Worm (Caenorhabditis elegans) whole organism, L2 larva: ENCODE results near the gene npax-4.

Experiments used
- C34F6.9 ChIP-seq: fragments of 150-350 bp; optimal IDR thresholded peaks from 2 replicates; lab custom pipeline; 2014; ENCODE audit warnings: missing biosample characterization, missing genetic modification characterization
- F13H6.1 ChIP-seq: sonication (generic microtip); optimal IDR thresholded peaks from 2 replicates; lab custom pipeline; 2016; ENCODE audit warnings: missing genetic modification characterization, missing compliant biosample characterization
- R02D3.7 ChIP-seq: fragments of 150-350 bp; optimal IDR thresholded peaks from 2 replicates; lab custom pipeline; 2014; ENCODE audit warnings: missing biosample characterization, missing genetic modification characterization
- Y55F3AM.14 ChIP-seq: fragments of 200-800 bp; sonication (Bioruptor generic); optimal IDR thresholded peaks from 2 replicates; lab custom pipeline; 2018; ENCODE audit warnings: mild to moderate bottlenecking, missing genetic modification characterization, missing compliant biosample characterization
- ZK546.5 ChIP-seq: sonication (generic microtip); optimal IDR thresholded peaks from 2 replicates; lab custom pipeline; 2017; ENCODE audit warnings: missing biosample characterization, missing genetic modification characterization
- alr-1 ChIP-seq: fragments of 150-350 bp; optimal IDR thresholded peaks from 2 replicates; lab custom pipeline; 2014; ENCODE audit warnings: missing biosample characterization, missing genetic modification characterization
- aly-2 ChIP-seq: fragments of 150-350 bp; optimal IDR thresholded peaks from 2 replicates; lab custom pipeline; 2014; ENCODE audit warnings: missing biosample characterization, missing genetic modification characterization
- ama-1 ChIP-seq: fragments of 150-350 bp; optimal IDR thresholded peaks from 2 replicates; lab custom pipeline; 2018; ENCODE audit warnings: inconsistent platforms
- blmp-1 ChIP-seq: sonication (generic microtip); optimal IDR thresholded peaks from 2 replicates; lab custom pipeline; 2017; ENCODE audit warnings: missing genetic modification characterization, mild to moderate bottlenecking, missing compliant biosample characterization, antibody characterized with exemption, moderate library complexity; ENCODE audit not compliant: insufficient read depth
- ceh-16 ChIP-seq: fragments of 150-350 bp; optimal IDR thresholded peaks from 2 replicates; lab custom pipeline; 2014; ENCODE audit warnings: missing biosample characterization, missing genetic modification characterization
- ceh-82 ChIP-seq: fragments of 150-350 bp; optimal IDR thresholded peaks from 2 replicates; lab custom pipeline; 2014; ENCODE audit warnings: missing biosample characterization, missing genetic modification characterization
- crh-2 ChIP-seq: sonication (generic microtip); optimal IDR thresholded peaks from 2 replicates; lab custom pipeline; 2017; ENCODE audit warnings: missing biosample characterization, missing genetic modification characterization
- dmd-4 ChIP-seq: sonication (generic microtip); optimal IDR thresholded peaks from 2 replicates; lab custom pipeline; 2017; ENCODE audit warnings: missing biosample characterization, missing genetic modification characterization
- egl-27 ChIP-seq: sonication (generic microtip); optimal IDR thresholded peaks from 3 replicates; lab custom pipeline; 2017; ENCODE audit warnings: missing biosample characterization, missing genetic modification reagents, missing genetic modification characterization
- elt-1 ChIP-seq: fragments of 150-350 bp; optimal IDR thresholded peaks from 2 replicates; lab custom pipeline; 2014; ENCODE audit warnings: missing biosample characterization, missing genetic modification characterization
- elt-3 ChIP-seq: sonication (generic microtip); optimal IDR thresholded peaks from 2 replicates; lab custom pipeline; 2017; ENCODE audit warnings: missing biosample characterization, missing genetic modification characterization
- fos-1 ChIP-seq: fragments of 150-350 bp; optimal IDR thresholded peaks from 2 replicates; lab custom pipeline; 2014; ENCODE audit warnings: missing biosample characterization, missing genetic modification characterization
- gmeb-1 ChIP-seq: fragments of 150-350 bp; optimal IDR thresholded peaks from 2 replicates; lab custom pipeline; 2014; ENCODE audit warnings: missing biosample characterization, missing genetic modification characterization
- lin-11 ChIP-seq: fragments of 150-350 bp; sonication (generic microtip); optimal IDR thresholded peaks from 2 replicates; lab custom pipeline; 2014; ENCODE audit warnings: missing biosample characterization, missing genetic modification characterization, inconsistent platforms, mixed read lengths
- lin-13 ChIP-seq: fragments of 150-350 bp; optimal IDR thresholded peaks from 2 replicates; lab custom pipeline; 2014; ENCODE audit warnings: missing biosample characterization, missing genetic modification reagents, missing genetic modification characterization
- lin-39 ChIP-seq: fragments of 150-350 bp; optimal IDR thresholded peaks from 2 replicates; lab custom pipeline; 2014; ENCODE audit warnings: missing biosample characterization, missing genetic modification reagents, missing genetic modification characterization
- lsy-2 ChIP-seq, 2 experiments: fragments of 150-350 bp in 1 of 2; sonication (generic microtip) in 1 of 2; optimal IDR thresholded peaks; 2 replicates each; lab custom pipeline; 2014 to 2017; ENCODE audit warnings: missing biosample characterization in 2 of 2, missing genetic modification characterization in 2 of 2
- mab-5 ChIP-seq: fragments of 150-350 bp; optimal IDR thresholded peaks from 2 replicates; lab custom pipeline; 2014; ENCODE audit warnings: missing biosample characterization, missing genetic modification characterization
- mbf-1 ChIP-seq: sonication (generic microtip); optimal IDR thresholded peaks from 2 replicates; lab custom pipeline; 2017; ENCODE audit warnings: missing biosample characterization, missing genetic modification characterization
- mdl-1 ChIP-seq, 2 experiments: fragments of 150-350 bp in 1 of 2; sonication (generic microtip) in 1 of 2; optimal IDR thresholded peaks; 2 replicates each; lab custom pipeline; 2017; ENCODE audit warnings: missing biosample characterization in 2 of 2, missing genetic modification characterization in 2 of 2
- nhr-10 ChIP-seq: sonication (generic microtip); optimal IDR thresholded peaks from 2 replicates; lab custom pipeline; 2017; ENCODE audit warnings: missing biosample characterization, missing genetic modification characterization
- nhr-11 ChIP-seq: fragments of 150-350 bp; optimal IDR thresholded peaks from 2 replicates; lab custom pipeline; 2014; ENCODE audit warnings: missing biosample characterization, missing genetic modification characterization
- nhr-12 ChIP-seq: fragments of 150-350 bp; optimal IDR thresholded peaks from 2 replicates; lab custom pipeline; 2014; ENCODE audit warnings: missing biosample characterization, missing genetic modification characterization
- nhr-129 ChIP-seq: fragments of 150-350 bp; optimal IDR thresholded peaks from 2 replicates; lab custom pipeline; 2014; ENCODE audit warnings: missing biosample characterization, missing genetic modification characterization
- nhr-21 ChIP-seq: fragments of 150-350 bp; optimal IDR thresholded peaks from 2 replicates; lab custom pipeline; 2014; ENCODE audit warnings: missing biosample characterization, missing genetic modification characterization
- nhr-23 ChIP-seq: fragments of 150-350 bp; optimal IDR thresholded peaks from 2 replicates; lab custom pipeline; 2014; ENCODE audit warnings: missing biosample characterization, missing genetic modification reagents, missing genetic modification characterization
- nhr-237 ChIP-seq: fragments of 150-350 bp; optimal IDR thresholded peaks from 2 replicates; lab custom pipeline; 2014; ENCODE audit warnings: missing biosample characterization, missing genetic modification characterization
- nhr-25 ChIP-seq: fragments of 150-350 bp; sonication (generic microtip); optimal IDR thresholded peaks from 3 replicates; lab custom pipeline; 2014; ENCODE audit warnings: missing biosample characterization, missing genetic modification characterization
- nhr-6 ChIP-seq: fragments of 150-350 bp; optimal IDR thresholded peaks from 2 replicates; lab custom pipeline; 2014; ENCODE audit warnings: missing biosample characterization, missing genetic modification characterization
- nhr-77 ChIP-seq: fragments of 150-350 bp; optimal IDR thresholded peaks from 2 replicates; lab custom pipeline; 2014; ENCODE audit warnings: missing biosample characterization, missing genetic modification characterization
- peb-1 ChIP-seq: fragments of 150-350 bp; optimal IDR thresholded peaks from 2 replicates; lab custom pipeline; 2014; ENCODE audit warnings: missing biosample characterization, missing genetic modification characterization
- sem-4 ChIP-seq: fragments of 150-350 bp; optimal IDR thresholded peaks from 2 replicates; lab custom pipeline; 2014; ENCODE audit warnings: missing biosample characterization, missing genetic modification reagents, missing genetic modification characterization
- skn-1 ChIP-seq: sonication (generic microtip); optimal IDR thresholded peaks from 2 replicates; lab custom pipeline; 2017; ENCODE audit warnings: missing biosample characterization, missing genetic modification characterization
- sma-3 ChIP-seq: sonication (generic microtip); optimal IDR thresholded peaks from 2 replicates; lab custom pipeline; 2016; ENCODE audit warnings: missing genetic modification reagents, missing genetic modification characterization, missing compliant biosample characterization
- sma-9 ChIP-seq, 2 experiments: fragments of 150-350 bp in 1 of 2; sonication (generic microtip) in 1 of 2; optimal IDR thresholded peaks; 2 replicates each; lab custom pipeline; 2014 to 2016; ENCODE audit warnings: missing genetic modification characterization in 2 of 2, mild to moderate bottlenecking in 1 of 2, missing biosample characterization in 1 of 2, missing compliant biosample characterization in 1 of 2, missing genetic modification reagents in 1 of 2, moderate library complexity in 1 of 2
- snpc-4 ChIP-seq: fragments of 150-350 bp; optimal IDR thresholded peaks from 2 replicates; lab custom pipeline; 2014; ENCODE audit warnings: missing biosample characterization, missing genetic modification characterization
- unc-39 ChIP-seq: fragments of 150-350 bp; optimal IDR thresholded peaks from 2 replicates; lab custom pipeline; 2014; ENCODE audit warnings: missing biosample characterization, missing genetic modification characterization
- unc-55 ChIP-seq: fragments of 150-350 bp; sonication (generic microtip); optimal IDR thresholded peaks from 3 replicates; lab custom pipeline; 2014; ENCODE audit warnings: missing biosample characterization, missing genetic modification reagents, missing genetic modification characterization
- unc-62 ChIP-seq: fragments of 150-350 bp; optimal IDR thresholded peaks from 2 replicates; lab custom pipeline; 2014; ENCODE audit warnings: missing biosample characterization, missing genetic modification reagents, missing genetic modification characterization
- zag-1 ChIP-seq: fragments of 150-350 bp; optimal IDR thresholded peaks from 2 replicates; lab custom pipeline; 2014; ENCODE audit warnings: missing biosample characterization, missing genetic modification characterization
- ztf-1 ChIP-seq: fragments of 200-800 bp; sonication (Bioruptor generic); conservative IDR thresholded peaks from 2 replicates; pipeline ENCODE4 v1.3.6; 2022; ENCODE audit warnings: missing genetic modification characterization, missing compliant biosample characterization
- ztf-11 ChIP-seq: sonication (generic microtip); optimal IDR thresholded peaks from 2 replicates; lab custom pipeline; 2017; ENCODE audit warnings: missing biosample characterization, missing genetic modification characterization
- ztf-4 ChIP-seq: fragments of 150-350 bp; optimal IDR thresholded peaks from 2 replicates; lab custom pipeline; 2014; ENCODE audit warnings: missing biosample characterization, missing genetic modification characterization

npax-4 gene

DNA sequence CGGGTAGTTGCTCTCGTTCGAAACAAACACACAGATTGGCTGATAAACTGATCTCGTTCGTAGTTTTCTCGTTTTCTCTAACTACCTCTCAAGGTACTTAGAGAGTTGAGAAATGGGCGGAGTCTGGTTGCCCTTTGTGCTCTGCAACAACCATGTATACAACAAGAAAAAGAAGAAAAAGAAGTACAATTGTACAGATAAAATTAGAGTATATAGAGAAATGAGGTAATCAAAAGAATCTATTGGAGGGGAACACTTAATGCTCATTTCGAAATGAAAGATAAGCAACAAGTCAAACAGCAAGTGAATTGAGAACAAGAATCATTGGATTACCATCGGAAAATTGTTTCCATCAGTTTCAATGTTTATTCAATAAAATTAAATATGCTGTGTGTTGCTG is 14.4 kb downstream of the npax-4 start, which contains the start of gene C09G9.1:
Gene C09G9.1 (minus strand): TSS at position 143 of the 400 bp plus-strand sequence.
- TF ChIP-seq F13H6.1 (tag; lab: Kevin White, UChicago) (peak; percentile 8), unc-62 (GFP tag; lab: Kevin White, UChicago) (no peak), fos-1 (tag; lab: Kevin White, UChicago) (peak; percentile 27)

DNA sequence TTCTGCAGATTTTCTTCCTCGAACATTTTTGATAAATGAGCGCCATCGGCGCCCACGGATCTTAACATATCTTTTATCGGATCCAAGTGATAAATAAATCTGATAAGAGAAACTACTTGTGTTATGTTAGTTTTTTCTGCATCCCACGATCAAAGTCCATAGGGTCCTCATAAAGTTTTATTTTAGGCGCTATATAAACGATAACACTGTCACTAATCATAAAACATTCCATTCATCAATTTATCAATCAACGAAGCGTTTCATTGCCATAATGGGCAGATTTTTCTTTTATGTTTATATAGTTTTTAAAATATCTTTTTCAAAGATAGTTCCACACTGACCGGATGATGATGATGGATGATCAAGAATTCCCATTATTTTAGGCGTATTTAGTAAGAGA is 15.0 kb downstream of the npax-4 start:
- TF ChIP-seq lin-11 (tag; lab: Kevin White, UChicago) (no peak), nhr-237 (no peak), ama-1 (lab: Kevin White, UChicago) (no peak), gmeb-1 (tag; lab: Kevin White, UChicago) (peak; percentile 36), snpc-4 (no peak), ztf-4 (tag; lab: Kevin White, UChicago) (no peak), nhr-10 (tag; lab: Kevin White, UChicago) (no peak), ztf-1 (GFP tag; lab: Robert Waterston, UW) (no peak), nhr-12 (tag; lab: Kevin White, UChicago) (no peak), sma-3 (GFP tag; lab: Kevin White, UChicago) (peak; percentile 5), nhr-23 (tag; lab: Kevin White, UChicago) (no peak), elt-3 (tag; lab: Kevin White, UChicago) (no peak), nhr-25 (tag; lab: Kevin White, UChicago) (peak; percentile 34), ZK546.5 (tag; lab: Kevin White, UChicago) (no peak), elt-1 (tag; lab: Kevin White, UChicago) (no peak), unc-39 (tag; lab: Kevin White, UChicago) (no peak), sma-9 (GFP tag; optimal IDR thresholded peaks at IDR 0.05; lab: Kevin White, UChicago) (peak; percentile 43), sma-9 (tag; optimal IDR thresholded peaks at IDR 0.05; lab: Kevin White, UChicago) (no peak), Y55F3AM.14 (GFP tag; lab: Kevin White, UChicago) (no peak), unc-55 (GFP tag; lab: Kevin White, UChicago) (no peak), crh-2 (tag; lab: Kevin White, UChicago) (no peak), ztf-11 (tag; lab: Kevin White, UChicago) (no peak), skn-1 (tag; lab: Kevin White, UChicago) (no peak), mab-5 (peak; percentile 52), nhr-129 (tag; lab: Kevin White, UChicago) (no peak), C34F6.9 (tag; lab: Kevin White, UChicago) (no peak), fos-1 (tag; lab: Kevin White, UChicago) (no peak), nhr-6 (no peak), lsy-2 (tag; optimal IDR thresholded peaks at IDR 0.05; lab: Kevin White, UChicago) (no peak), aly-2 (no peak), blmp-1 (tag; lab: Kevin White, UChicago) (no peak), nhr-21 (tag; lab: Kevin White, UChicago) (peak; percentile 53), F13H6.1 (tag; lab: Kevin White, UChicago) (no peak), ceh-82 (tag; lab: Kevin White, UChicago) (no peak), unc-62 (GFP tag; lab: Kevin White, UChicago) (peak; percentile 15), zag-1 (no peak), ceh-16 (no peak), alr-1 (tag; lab: Kevin White, UChicago) (no peak), mbf-1 (no peak), nhr-11 (tag; lab: Kevin White, UChicago) (no peak), dmd-4 (tag; lab: Kevin White, UChicago) (no peak), nhr-77 (tag; lab: Kevin White, UChicago) (no peak), lin-39 (tag; lab: Kevin White, UChicago) (no peak), mdl-1 (tag; optimal IDR thresholded peaks at IDR 0.05; lab: Kevin White, UChicago) (no peak), lin-13 (GFP tag; lab: Kevin White, UChicago) (no peak), R02D3.7 (tag; lab: Kevin White, UChicago) (no peak), peb-1 (tag; lab: Kevin White, UChicago) (no peak), sem-4 (no peak), egl-27 (tag; lab: Kevin White, UChicago) (no peak)
